Worm (Caenorhabditis elegans) whole organism, L4/young adult: Measurements from ENCODE around the gene npr-30.

Experiments used
- dao-5 ChIP-seq: sonication (generic microtip); optimal IDR thresholded peaks from 2 replicates; lab custom pipeline; 2016; ENCODE audit warnings: missing genotype, missing genetic modification characterization, moderate library complexity, missing compliant biosample characterization
- him-1 ChIP-seq: sonication (generic microtip); optimal IDR thresholded peaks from 2 replicates; lab custom pipeline; 2016; ENCODE audit warnings: missing genotype, missing genetic modification reagents, missing genetic modification characterization, missing compliant biosample characterization

DNA sequence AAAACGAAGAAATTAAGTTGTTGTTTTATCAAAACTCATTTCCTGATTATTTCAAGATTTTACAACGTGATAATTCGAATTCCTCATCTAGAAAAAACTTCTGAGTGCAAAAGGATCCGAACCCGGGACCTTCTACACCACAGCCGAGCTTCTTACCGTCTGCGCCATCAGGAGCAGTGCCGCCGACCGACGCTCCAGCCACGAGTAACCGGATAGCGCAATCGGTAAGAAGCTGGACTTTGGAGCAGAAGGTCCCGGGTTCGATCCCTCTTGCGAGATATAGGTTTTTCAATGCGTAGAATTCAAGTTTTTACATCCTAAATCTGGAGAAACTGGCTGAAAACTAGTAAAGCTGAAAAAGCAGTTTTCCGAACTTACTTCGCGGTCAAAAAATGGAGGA lies 50.6 kb downstream of the npr-30 start:
- TF ChIP-seq dao-5 (tag; lab: Kevin White, UChicago), result no peak
- no peak for TF ChIP-seq him-1
